Comparison of ENCODE assay signal across 5 worm cellular contexts in the genomic region with DNA sequence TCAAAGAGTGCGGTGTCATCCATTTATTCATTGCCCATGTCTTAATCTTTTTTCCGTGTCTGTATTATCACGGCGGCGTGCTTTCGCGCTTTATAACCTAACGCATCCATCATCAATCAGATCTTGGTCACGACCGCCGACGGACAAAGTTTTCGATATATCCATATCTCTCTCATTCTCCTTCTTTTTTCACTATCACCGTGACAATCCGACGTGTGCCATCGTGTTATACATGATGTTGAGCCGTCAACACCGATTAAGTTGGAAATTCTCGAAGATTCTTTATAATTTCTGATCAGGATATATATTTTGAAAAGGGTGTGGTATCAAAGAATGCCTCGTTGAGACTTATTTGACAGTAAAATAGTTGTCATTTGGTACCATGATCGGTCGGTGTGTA.
TF ChIP-seq lines count a peak whose summit lies in the region.

No protein-coding gene starts in this region.

TF ChIP-seq in whole organism, L1 larva, 84 proteins besides CTCF, POLR2A, EP300 and RAD21 (continues in another document):
- TF ChIP-seq snu-23 (GFP tag; optimal IDR thresholded peaks at IDR 0.05; lab: Kevin White, UChicago) (peak; percentile 25), elt-3 (tag; optimal IDR thresholded peaks at IDR 0.05; lab: Kevin White, UChicago) (peak; percentile 10 to 90 (median 75)), tlp-1 (tag; optimal IDR thresholded peaks at IDR 0.05; lab: Kevin White, UChicago) (no peak), fkh-8 (tag; optimal IDR thresholded peaks at IDR 0.05; lab: Kevin White, UChicago) (no peak), fkh-10 (GFP tag; optimal IDR thresholded peaks at IDR 0.05; lab: Kevin White, UChicago) (no peak), nhr-85 (tag; lab: Kevin White, UChicago) (peak; percentile 92), nhr-11 (tag; optimal IDR thresholded peaks at IDR 0.05; lab: Kevin White, UChicago) (no peak), lir-3 (tag; optimal IDR thresholded peaks at IDR 0.05; lab: Kevin White, UChicago; ENCODE audit: poor library complexity) (no peak), grh-1 (GFP tag; IDR thresholded peaks at IDR 0.05; lab: Robert Waterston, UW) (peak; percentile 25; the same call in 1 of the 2 replicates), hlh-4 (tag; optimal IDR thresholded peaks at IDR 0.05; lab: Kevin White, UChicago) (no peak), isw-1 (GFP tag; IDR thresholded peaks at IDR 0.05; lab: Robert Waterston, UW) (no peak), ceh-90 (tag; optimal IDR thresholded peaks at IDR 0.05; lab: Kevin White, UChicago) (no peak), nhr-90 (tag; optimal IDR thresholded peaks at IDR 0.05; lab: Kevin White, UChicago; ENCODE audit: poor library complexity) (peak; percentile 55), nhr-19 (GFP tag; conservative IDR thresholded peaks at IDR 0.05; lab: Robert Waterston, UW) (peak; percentile 43), lin-14 (GFP tag; optimal IDR thresholded peaks at IDR 0.05; lab: Kevin White, UChicago) (peak; percentile 52), mep-1 (tag; optimal IDR thresholded peaks at IDR 0.05; lab: Kevin White, UChicago) (peak; percentile 22), mef-2 (tag; optimal IDR thresholded peaks at IDR 0.05; lab: Kevin White, UChicago) (no peak)

TF ChIP-seq in whole organism, L2 larva, 48 proteins besides CTCF, POLR2A, EP300 and RAD21:
- peak; percentile 32 for TF ChIP-seq sma-3 (GFP tag; optimal IDR thresholded peaks at IDR 0.05; lab: Kevin White, UChicago)
- TF ChIP-seq nhr-21 (tag; optimal IDR thresholded peaks at IDR 0.05; lab: Kevin White, UChicago), result peak; percentile 70
- TF ChIP-seq lin-39 (tag; optimal IDR thresholded peaks at IDR 0.05; lab: Kevin White, UChicago), result no peak
- TF ChIP-seq nhr-11 (tag; optimal IDR thresholded peaks at IDR 0.05; lab: Kevin White, UChicago), result no peak
- peak; percentile 41 for TF ChIP-seq sma-9 (GFP tag; optimal IDR thresholded peaks at IDR 0.05; lab: Kevin White, UChicago)
- no peak for TF ChIP-seq sma-9 (tag; optimal IDR thresholded peaks at IDR 0.05; lab: Kevin White, UChicago)
- no peak for TF ChIP-seq nhr-12 (tag; optimal IDR thresholded peaks at IDR 0.05; lab: Kevin White, UChicago)
- no peak for TF ChIP-seq ZK546.5 (tag; optimal IDR thresholded peaks at IDR 0.05; lab: Kevin White, UChicago)
- peak; percentile 10 for TF ChIP-seq ama-1 (optimal IDR thresholded peaks at IDR 0.05; lab: Kevin White, UChicago)
- TF ChIP-seq nhr-129 (tag; optimal IDR thresholded peaks at IDR 0.05; lab: Kevin White, UChicago), result no peak
- no peak for TF ChIP-seq blmp-1 (tag; optimal IDR thresholded peaks at IDR 0.05; lab: Kevin White, UChicago; ENCODE audit: insufficient read depth)
- no peak for TF ChIP-seq egl-27 (tag; optimal IDR thresholded peaks at IDR 0.05; lab: Kevin White, UChicago)
- TF ChIP-seq ceh-82 (tag; optimal IDR thresholded peaks at IDR 0.05; lab: Kevin White, UChicago), result no peak
- no peak for TF ChIP-seq nhr-23 (tag; optimal IDR thresholded peaks at IDR 0.05; lab: Kevin White, UChicago)
- TF ChIP-seq nhr-77 (tag; optimal IDR thresholded peaks at IDR 0.05; lab: Kevin White, UChicago), result no peak
- peak; percentile 8 for TF ChIP-seq gmeb-1 (tag; optimal IDR thresholded peaks at IDR 0.05; lab: Kevin White, UChicago)
- no peak for TF ChIP-seq alr-1 (tag; optimal IDR thresholded peaks at IDR 0.05; lab: Kevin White, UChicago)
TF ChIP-seq in whole organism, L2 larva: peak in this region for 5.

TF ChIP-seq in whole organism, L3 larva, 47 proteins besides CTCF, POLR2A, EP300 and RAD21 (continues in another document):
- no peak for TF ChIP-seq zag-1 (tag; optimal IDR thresholded peaks at IDR 0.05; lab: Kevin White, UChicago)
- TF ChIP-seq sea-2 (GFP tag; optimal IDR thresholded peaks at IDR 0.05; lab: Kevin White, UChicago), result no peak
- TF ChIP-seq nfya-1 (tag; optimal IDR thresholded peaks at IDR 0.05; lab: Kevin White, UChicago; ENCODE audit: insufficient read depth), result no peak
- TF ChIP-seq nhr-77 (tag; optimal IDR thresholded peaks at IDR 0.05; lab: Kevin White, UChicago), result no peak
- no peak for TF ChIP-seq snpc-4 (tag; optimal IDR thresholded peaks at IDR 0.05; lab: Kevin White, UChicago)
- no peak for TF ChIP-seq nhr-76 (tag; optimal IDR thresholded peaks at IDR 0.05; lab: Kevin White, UChicago)
- peak in 1 of 3 experiments; percentile 70 for TF ChIP-seq elt-3 (tag; optimal IDR thresholded peaks at IDR 0.05; lab: Kevin White, UChicago)
- no peak for TF ChIP-seq aly-2 (tag; optimal IDR thresholded peaks at IDR 0.05; lab: Kevin White, UChicago)
- TF ChIP-seq mdl-1 (tag; optimal IDR thresholded peaks at IDR 0.05; lab: Kevin White, UChicago), result no peak
- no peak for TF ChIP-seq lin-39 (tag; optimal IDR thresholded peaks at IDR 0.05; lab: Kevin White, UChicago)
- no peak for TF ChIP-seq elt-1 (tag; optimal IDR thresholded peaks at IDR 0.05; lab: Kevin White, UChicago)
- no peak for TF ChIP-seq fkh-10 (GFP tag; optimal IDR thresholded peaks at IDR 0.05; lab: Kevin White, UChicago)
- no peak for TF ChIP-seq eor-1 (tag; optimal IDR thresholded peaks at IDR 0.05; lab: Kevin White, UChicago)
- TF ChIP-seq lsy-12 (tag; optimal IDR thresholded peaks at IDR 0.05; lab: Kevin White, UChicago), result no peak
- TF ChIP-seq nhr-23 (tag; optimal IDR thresholded peaks at IDR 0.05; lab: Kevin White, UChicago), result peak; percentile 18
- TF ChIP-seq lin-15B (tag; optimal IDR thresholded peaks at IDR 0.05; lab: Kevin White, UChicago), result no peak
- TF ChIP-seq hmg-11 (tag; optimal IDR thresholded peaks at IDR 0.05; lab: Kevin White, UChicago), result no peak
- TF ChIP-seq ceh-16 (tag; optimal IDR thresholded peaks at IDR 0.05; lab: Kevin White, UChicago), result no peak
- TF ChIP-seq pqm-1 (tag; optimal IDR thresholded peaks at IDR 0.05; lab: Kevin White, UChicago), result no peak
- no peak for TF ChIP-seq nhr-12 (tag; optimal IDR thresholded peaks at IDR 0.05; lab: Kevin White, UChicago)

TF ChIP-seq in whole organism, L4 larva, 104 proteins besides CTCF, POLR2A, EP300 and RAD21 (continues in another document):
- no peak for TF ChIP-seq tra-1 (GFP tag; IDR thresholded peaks at IDR 0.05; lab: Robert Waterston, UW)
- peak in 1 of 2 experiments; percentile 52 for TF ChIP-seq mdl-1 (tag; optimal IDR thresholded peaks at IDR 0.05; lab: Kevin White, UChicago)
- no peak for TF ChIP-seq hif-1 (tag; optimal IDR thresholded peaks at IDR 0.05; lab: Kevin White, UChicago)
- TF ChIP-seq mxl-3 (GFP tag; optimal IDR thresholded peaks at IDR 0.05; lab: Kevin White, UChicago), result peak; percentile 56
- TF ChIP-seq nhr-28 (tag; optimal IDR thresholded peaks at IDR 0.05; lab: Kevin White, UChicago), result peak; percentile 30
- no peak for TF ChIP-seq zfp-3 (GFP tag; conservative IDR thresholded peaks at IDR 0.05; lab: Robert Waterston, UW)
- no peak for TF ChIP-seq Y105C5A.15 (GFP tag; IDR thresholded peaks at IDR 0.05; lab: Robert Waterston, UW)
- TF ChIP-seq dmd-6 (GFP tag; IDR thresholded peaks at IDR 0.05; lab: Robert Waterston, UW), result no peak
- TF ChIP-seq hlh-30 (tag; optimal IDR thresholded peaks at IDR 0.05; lab: Kevin White, UChicago; ENCODE audit: insufficient read depth), result peak; percentile 27
- TF ChIP-seq hlh-11 (tag; optimal IDR thresholded peaks at IDR 0.05; lab: Kevin White, UChicago), result peak; percentile 49
- TF ChIP-seq nhr-48 (tag; optimal IDR thresholded peaks at IDR 0.05; lab: Kevin White, UChicago), result no peak
- no peak for TF ChIP-seq nhr-11 (tag; optimal IDR thresholded peaks at IDR 0.05; lab: Kevin White, UChicago)
- TF ChIP-seq daf-12 (tag; optimal IDR thresholded peaks at IDR 0.05; lab: Kevin White, UChicago), result no peak
- no peak for TF ChIP-seq gei-8 (GFP tag; optimal IDR thresholded peaks at IDR 0.05; lab: Kevin White, UChicago)
- peak; percentile 66 for TF ChIP-seq aha-1 (tag; lab: Kevin White, UChicago)
- no peak for TF ChIP-seq set-16 (GFP tag; IDR thresholded peaks at IDR 0.05; lab: Robert Waterston, UW)
- no peak for TF ChIP-seq php-3 (GFP tag; IDR thresholded peaks at IDR 0.05; lab: Robert Waterston, UW)
- no peak for TF ChIP-seq dve-1 (tag; optimal IDR thresholded peaks at IDR 0.05; lab: Kevin White, UChicago; ENCODE audit: insufficient read depth)
- TF ChIP-seq jun-1 (tag; optimal IDR thresholded peaks at IDR 0.05; lab: Kevin White, UChicago), result no peak
- no peak for TF ChIP-seq Y75B8A.6 (GFP tag; IDR thresholded peaks at IDR 0.05; lab: Robert Waterston, UW)
- no peak for TF ChIP-seq ceh-32 (tag; optimal IDR thresholded peaks at IDR 0.05; lab: Kevin White, UChicago; ENCODE audit: poor library complexity)

TF ChIP-seq in whole organism, young adult, 124 proteins besides CTCF, POLR2A, EP300 and RAD21:
- no peak for TF ChIP-seq snpc-1.1 (tag; optimal IDR thresholded peaks at IDR 0.05; lab: Kevin White, UChicago; ENCODE audit: insufficient read depth)
- TF ChIP-seq repo-1 (tag; optimal IDR thresholded peaks at IDR 0.05; lab: Kevin White, UChicago), result no peak
- TF ChIP-seq ceh-100 (GFP tag; IDR thresholded peaks at IDR 0.05; lab: Robert Waterston, UW), result no peak
- TF ChIP-seq Y95B8A.8 (GFP tag; IDR thresholded peaks at IDR 0.05; lab: Robert Waterston, UW), result 0 out of 2 replicates have a peak, but pooled peaks have one; percentile 16
